Fruit fly (Drosophila melanogaster) whole organism, embryonic: ENCODE results near the gene CG7806.

Experiments
- CTCF ChIP-seq: fragments of 200-800 bp; sonication (Bioruptor generic); optimal IDR thresholded peaks from 2 replicates; lab custom pipeline; 2017; ENCODE audit warnings: missing biosample characterization, mild to moderate bottlenecking, missing genetic modification characterization, moderate library complexity
- D19B ChIP-seq: fragments of 200-800 bp; sonication (Bioruptor generic); optimal IDR thresholded peaks from 2 replicates; lab custom pipeline; 2017; ENCODE audit warnings: missing biosample characterization, mild to moderate bottlenecking, missing genetic modification characterization

dm6 chr2L:8281872-8282271, 29.3 kb upstream of the CG7806 start:
- TF ChIP-seq D19B (no peak), CTCF (no peak)
